Worm (Caenorhabditis elegans) whole organism, L4 larva: Measurements from ENCODE around the gene F35F10.6.
A peak's percentile ranks its signal among the peaks of the same experiment; 100 is the strongest.

Experiments used
- F26F4.8 ChIP-seq: fragments of 200-800 bp; sonication (Bioruptor generic); conservative IDR thresholded peaks from 2 replicates; pipeline ENCODE4 v1.3.6; 2022; ENCODE audit warnings: missing genetic modification characterization, missing compliant biosample characterization
- F37D6.2 ChIP-seq: sonication (generic microtip); optimal IDR thresholded peaks from 2 replicates; lab custom pipeline; 2016; ENCODE audit warnings: mild to moderate bottlenecking, missing genetic modification characterization, missing compliant biosample characterization
- T26A8.4 ChIP-seq: fragments of 200-800 bp; sonication (Bioruptor generic); IDR thresholded peaks from 2 replicates; pipeline ENCODE4 v1.3.6; 2022; ENCODE audit warnings: missing genetic modification characterization, missing compliant biosample characterization
- aha-1 ChIP-seq: fragments of 150-350 bp; peaks from one replicate; lab custom pipeline; 2014; ENCODE audit warnings: missing biosample characterization, missing genetic modification characterization
- aly-2 ChIP-seq: sonication (generic microtip); optimal IDR thresholded peaks from 2 replicates; lab custom pipeline; 2018; ENCODE audit warnings: missing biosample characterization, missing genetic modification characterization
- attf-4 ChIP-seq: sonication (generic microtip); optimal IDR thresholded peaks from 3 replicates; lab custom pipeline; 2017; ENCODE audit warnings: missing biosample characterization, missing genetic modification characterization
- ceh-20 ChIP-seq: fragments of 200-800 bp; sonication (Bioruptor generic); IDR thresholded peaks from 2 replicates; pipeline ENCODE4 v1.3.6; 2022; ENCODE audit warnings: missing genetic modification reagents, missing genetic modification characterization, missing compliant biosample characterization
- cey-2 ChIP-seq: sonication (generic microtip); optimal IDR thresholded peaks from 3 replicates; lab custom pipeline; 2017; ENCODE audit warnings: missing genetic modification characterization, mild to moderate bottlenecking, missing compliant biosample characterization, antibody characterized with exemption, borderline replicate concordance; ENCODE audit not compliant: insufficient read depth
- daf-12 ChIP-seq: fragments of 150-350 bp; optimal IDR thresholded peaks from 2 replicates; lab custom pipeline; 2014; ENCODE audit warnings: missing biosample characterization, missing genetic modification reagents, missing genetic modification characterization
- daf-16 ChIP-seq, 3 experiments: sonication (generic microtip); optimal IDR thresholded peaks; 2 replicates each; lab custom pipeline; 2016 to 2017; ENCODE audit warnings: missing genetic modification characterization in 3 of 3, missing genetic modification reagents in 3 of 3, mild to moderate bottlenecking in 2 of 3, missing compliant biosample characterization in 2 of 3, missing biosample characterization in 1 of 3, moderate library complexity in 1 of 3
- daf-8 ChIP-seq: fragments of 200-800 bp; sonication (Bioruptor generic); IDR thresholded peaks from 2 replicates; pipeline ENCODE4 v1.3.6; 2022; ENCODE audit warnings: missing genetic modification characterization, missing compliant biosample characterization
- duxl-1 ChIP-seq: sonication (generic microtip); optimal IDR thresholded peaks from 2 replicates; lab custom pipeline; 2016; ENCODE audit warnings: mild to moderate bottlenecking, missing genetic modification characterization, moderate library complexity, missing compliant biosample characterization; ENCODE audit not compliant: poor library complexity
- gei-8 ChIP-seq: fragments of 200-800 bp; sonication (Bioruptor generic); optimal IDR thresholded peaks from 2 replicates; lab custom pipeline; 2018; ENCODE audit warnings: mild to moderate bottlenecking, missing genetic modification characterization, missing compliant biosample characterization
- hlh-11 ChIP-seq: fragments of 200-800 bp; sonication (Bioruptor generic); optimal IDR thresholded peaks from 2 replicates; lab custom pipeline; 2018; ENCODE audit warnings: mild to moderate bottlenecking, missing genetic modification characterization, missing compliant biosample characterization
- hlh-30 ChIP-seq: sonication (generic microtip); optimal IDR thresholded peaks from 2 replicates; lab custom pipeline; 2017; ENCODE audit warnings: antibody characterized with exemption, mild to moderate bottlenecking, missing genetic modification characterization, missing compliant biosample characterization; ENCODE audit not compliant: insufficient read depth
- jun-1 ChIP-seq: fragments of 150-350 bp; optimal IDR thresholded peaks from 2 replicates; lab custom pipeline; 2014; ENCODE audit warnings: missing biosample characterization, missing genetic modification reagents, missing genetic modification characterization
- lim-7 ChIP-seq: fragments of 200-800 bp; sonication (Bioruptor generic); IDR thresholded peaks from 2 replicates; pipeline ENCODE4 v1.3.6; 2022; ENCODE audit warnings: missing genetic modification characterization, missing compliant biosample characterization
- lin-29 ChIP-seq: fragments of 200-800 bp; sonication (Bioruptor generic); IDR thresholded peaks from 2 replicates; pipeline ENCODE4 v1.3.6; 2022; ENCODE audit warnings: missing genetic modification reagents, missing genetic modification characterization, missing compliant biosample characterization
- lin-38 ChIP-seq: fragments of 200-800 bp; sonication (Bioruptor generic); IDR thresholded peaks from 2 replicates; pipeline ENCODE4 v1.3.6; 2022; ENCODE audit warnings: missing genetic modification reagents, missing genetic modification characterization, missing compliant biosample characterization
- lir-3 ChIP-seq: sonication (generic microtip); optimal IDR thresholded peaks from 2 replicates; lab custom pipeline; 2016; ENCODE audit warnings: mild to moderate bottlenecking, missing genetic modification characterization, missing compliant biosample characterization
- madf-5 ChIP-seq, 2 experiments: fragments of 200-800 bp; sonication (Bioruptor generic); IDR thresholded peaks; 2 replicates each; pipeline ENCODE4 v1.3.6; 2022; ENCODE audit warnings: missing compliant biosample characterization in 2 of 2, missing genetic modification characterization in 2 of 2
- mdl-1 ChIP-seq, 2 experiments: fragments of 150-350 bp in 1 of 2; sonication (generic microtip) in 1 of 2; optimal IDR thresholded peaks; 2 replicates each; lab custom pipeline; 2014 to 2017; ENCODE audit warnings: missing biosample characterization in 2 of 2, missing genetic modification characterization in 2 of 2
- mdt-29 ChIP-seq: fragments of 200-800 bp; sonication (Bioruptor generic); IDR thresholded peaks from 2 replicates; pipeline ENCODE4 v1.3.6; 2022; ENCODE audit warnings: missing genetic modification reagents, missing genetic modification characterization, missing compliant biosample characterization
- mes-2 ChIP-seq: sonication (generic microtip); optimal IDR thresholded peaks from 2 replicates; lab custom pipeline; 2016; ENCODE audit warnings: missing genotype, mild to moderate bottlenecking, missing genetic modification characterization, missing compliant biosample characterization; ENCODE audit not compliant: poor library complexity, severe bottlenecking
- mxl-2 ChIP-seq: fragments of 200-800 bp; sonication (Bioruptor generic); conservative IDR thresholded peaks from 2 replicates; pipeline ENCODE4 v1.3.6; 2022; ENCODE audit warnings: missing genetic modification reagents, missing genetic modification characterization, missing compliant biosample characterization
- nhr-10 ChIP-seq: fragments of 150-350 bp; optimal IDR thresholded peaks from 2 replicates; lab custom pipeline; 2014; ENCODE audit warnings: missing biosample characterization, missing genetic modification characterization
- nhr-102 ChIP-seq: sonication (generic microtip); optimal IDR thresholded peaks from 2 replicates; lab custom pipeline; 2016; ENCODE audit warnings: mild to moderate bottlenecking, missing genetic modification characterization, moderate library complexity, missing compliant biosample characterization
- nhr-11 ChIP-seq: fragments of 150-350 bp; optimal IDR thresholded peaks from 2 replicates; lab custom pipeline; 2014; ENCODE audit warnings: missing biosample characterization, missing genetic modification characterization
- nhr-237 ChIP-seq: sonication (generic microtip); optimal IDR thresholded peaks from 2 replicates; lab custom pipeline; 2017; ENCODE audit warnings: missing biosample characterization, missing genetic modification characterization
- nhr-6 ChIP-seq: fragments of 150-350 bp; optimal IDR thresholded peaks from 2 replicates; lab custom pipeline; 2014; ENCODE audit warnings: missing biosample characterization, missing genetic modification characterization
- nhr-76 ChIP-seq: fragments of 150-350 bp; optimal IDR thresholded peaks from 2 replicates; lab custom pipeline; 2014; ENCODE audit warnings: missing biosample characterization, missing genetic modification characterization
- pha-4 ChIP-seq, 2 experiments: fragments of 150-350 bp in 1 of 2; fragments of 200-800 bp in 1 of 2; sonication (Bioruptor generic) in 1 of 2; IDR thresholded peaks in 1 of 2; optimal IDR thresholded peaks in 1 of 2; 2 replicates each; pipeline versions ENCODE4 v1.3.6 to Lab custom; 2014 to 2022; ENCODE audit warnings: missing genetic modification characterization in 2 of 2, missing genetic modification reagents in 2 of 2, missing biosample characterization in 1 of 2, missing compliant biosample characterization in 1 of 2
- php-3 ChIP-seq: fragments of 200-800 bp; sonication (Bioruptor generic); IDR thresholded peaks from 2 replicates; pipeline ENCODE4 v1.3.6; 2022; ENCODE audit warnings: missing genetic modification reagents, missing genetic modification characterization, missing compliant biosample characterization
- rbr-2 ChIP-seq: sonication (generic microtip); optimal IDR thresholded peaks from 2 replicates; lab custom pipeline; 2016; ENCODE audit warnings: missing genotype, missing genetic modification characterization, missing compliant biosample characterization
- sdz-12 ChIP-seq: fragments of 200-800 bp; sonication (Bioruptor generic); optimal IDR thresholded peaks from 2 replicates; lab custom pipeline; 2018; ENCODE audit warnings: mild to moderate bottlenecking, missing genetic modification characterization, missing compliant biosample characterization
- set-16 ChIP-seq: fragments of 200-800 bp; sonication (Bioruptor generic); IDR thresholded peaks from 2 replicates; pipeline ENCODE4 v1.3.6; 2022; ENCODE audit warnings: missing genetic modification reagents, missing genetic modification characterization, missing compliant biosample characterization
- spr-1 ChIP-seq: sonication (generic microtip); optimal IDR thresholded peaks from 2 replicates; lab custom pipeline; 2016; ENCODE audit warnings: mild to moderate bottlenecking, missing genetic modification characterization, missing compliant biosample characterization
- zag-1 ChIP-seq: fragments of 150-350 bp; optimal IDR thresholded peaks from 2 replicates; lab custom pipeline; 2014; ENCODE audit warnings: missing biosample characterization, missing genetic modification characterization
- zfp-3 ChIP-seq: fragments of 200-800 bp; sonication (Bioruptor generic); conservative IDR thresholded peaks from 2 replicates; pipeline ENCODE4 v1.3.6; 2022; ENCODE audit warnings: missing genetic modification reagents, missing genetic modification characterization, missing compliant biosample characterization
- ztf-11 ChIP-seq: fragments of 150-350 bp; optimal IDR thresholded peaks from 2 replicates; lab custom pipeline; 2014; ENCODE audit warnings: missing biosample characterization, missing genetic modification characterization

The F35F10.6 gene

ce11 chrV:3324178-3324577, 35.0 kb upstream of the F35F10.6 start, which contains the start of gene C17B7.8:
Gene C17B7.8, minus strand, starts transcription at chrV:3324278.
- TF ChIP-seq aha-1 (tag; lab: Kevin White, UChicago): peak; percentile 31
- TF ChIP-seq set-16 (GFP tag; lab: Robert Waterston, UW): no peak
- no peak for TF ChIP-seq aly-2 (tag; lab: Kevin White, UChicago)
- TF ChIP-seq mdt-29: no peak
- no peak for TF ChIP-seq nhr-6
- TF ChIP-seq lim-7 (GFP tag; lab: Robert Waterston, UW): no peak
- no peak for TF ChIP-seq ceh-20

ce11 chrV:3320432-3320831, 31.3 kb upstream of the F35F10.6 start, which contains the start of gene C17B7.14:
Gene C17B7.14, minus strand, starts transcription at chrV:3320532.
- TF ChIP-seq lir-3 (tag; lab: Kevin White, UChicago): no peak
- TF ChIP-seq lin-38 (GFP tag; lab: Robert Waterston, UW): no peak
- no peak for TF ChIP-seq nhr-102 (tag; lab: Kevin White, UChicago)
- no peak for TF ChIP-seq lin-29 (GFP tag; lab: Robert Waterston, UW)
- TF ChIP-seq hlh-30 (tag; lab: Kevin White, UChicago): no peak
- TF ChIP-seq madf-5 (GFP tag; IDR thresholded peaks at IDR 0.05; lab: Robert Waterston, UW): no peak
- TF ChIP-seq pha-4 (GFP tag; IDR thresholded peaks at IDR 0.05; lab: Robert Waterston, UW): no peak
- no peak for TF ChIP-seq pha-4 (tag; optimal IDR thresholded peaks at IDR 0.05; lab: Kevin White, UChicago)
- no peak for TF ChIP-seq ztf-11
- no peak for TF ChIP-seq cey-2 (tag; lab: Kevin White, UChicago)
- no peak for TF ChIP-seq zag-1
- TF ChIP-seq php-3 (GFP tag; lab: Robert Waterston, UW): no peak
- TF ChIP-seq F37D6.2: no peak
- TF ChIP-seq jun-1 (tag; lab: Kevin White, UChicago): no peak
- TF ChIP-seq T26A8.4 (GFP tag; lab: Robert Waterston, UW): no peak
- TF ChIP-seq nhr-237 (tag; lab: Kevin White, UChicago): no peak
- TF ChIP-seq hlh-11 (tag; lab: Kevin White, UChicago): no peak
- TF ChIP-seq nhr-6: no peak
- TF ChIP-seq spr-1 (tag; lab: Kevin White, UChicago): no peak

- no peak for TF ChIP-seq nhr-10 (tag; lab: Kevin White, UChicago)
- no peak for TF ChIP-seq rbr-2 (tag; lab: Kevin White, UChicago)
Measured at ce11 chrV:3320005-3320404, 30.8 kb upstream of the F35F10.6 start, which contains the start of gene F35F10.14. Gene F35F10.14, minus strand, starts transcription at chrV:3320105.

- TF ChIP-seq nhr-6: no peak
- TF ChIP-seq nhr-76 (tag; lab: Kevin White, UChicago): no peak
- no peak for TF ChIP-seq daf-16 (GFP tag; optimal IDR thresholded peaks at IDR 0.05; lab: Kevin White, UChicago)
- no peak for TF ChIP-seq daf-16 (tag; optimal IDR thresholded peaks at IDR 0.05; lab: Kevin White, UChicago)
- TF ChIP-seq nhr-11 (tag; lab: Kevin White, UChicago): no peak
- no peak for TF ChIP-seq duxl-1 (tag; lab: Kevin White, UChicago)
- no peak for TF ChIP-seq daf-8 (GFP tag; lab: Robert Waterston, UW)
- no peak for TF ChIP-seq spr-1 (tag; lab: Kevin White, UChicago)
- TF ChIP-seq mes-2 (tag; lab: Kevin White, UChicago): no peak
- no peak for TF ChIP-seq mdl-1 (tag; optimal IDR thresholded peaks at IDR 0.05; lab: Kevin White, UChicago)
- TF ChIP-seq php-3 (GFP tag; lab: Robert Waterston, UW): no peak
- TF ChIP-seq F26F4.8: no peak
- TF ChIP-seq attf-4 (tag; lab: Kevin White, UChicago): no peak
- no peak for TF ChIP-seq lim-7 (GFP tag; lab: Robert Waterston, UW)
- no peak for TF ChIP-seq sdz-12 (GFP tag; lab: Kevin White, UChicago)
- no peak for TF ChIP-seq gei-8 (GFP tag; lab: Kevin White, UChicago)
- no peak for TF ChIP-seq zfp-3 (GFP tag; lab: Robert Waterston, UW)
- no peak for TF ChIP-seq nhr-10 (tag; lab: Kevin White, UChicago)
- no peak for TF ChIP-seq daf-12 (tag; lab: Kevin White, UChicago)
- TF ChIP-seq mxl-2 (GFP tag; lab: Robert Waterston, UW): no peak
- no peak for TF ChIP-seq ztf-11
Measured at ce11 chrV:3318975-3319374, 29.8 kb upstream of the F35F10.6 start, which contains the start of gene F35F10.13. Gene F35F10.13, minus strand, starts transcription at chrV:3319075.
